Worm (Caenorhabditis elegans): ENCODE measurements around the gene pdhk-2.

DNA sequence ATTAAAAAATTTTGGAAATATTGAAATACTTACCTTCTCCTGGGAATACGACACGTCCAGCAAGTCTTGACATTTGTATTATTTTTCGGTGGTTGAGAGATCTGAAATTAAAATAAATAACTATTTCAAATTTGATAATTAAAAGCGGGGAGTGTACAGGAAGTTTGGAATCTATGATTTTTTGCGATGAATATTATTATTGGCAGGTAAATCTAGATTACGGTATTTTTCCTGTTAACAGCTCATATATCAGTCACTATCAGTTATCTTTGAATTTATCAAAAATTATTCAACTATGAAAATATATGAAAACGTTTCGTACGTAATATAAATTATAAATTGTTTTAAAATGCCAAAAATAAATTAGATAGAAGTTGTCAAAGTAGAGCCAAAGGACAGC is 25.1 kb downstream of the pdhk-2 start, which contains the start of gene B0303.14:
- TF ChIP-seq him-1 (tag; optimal IDR thresholded peaks at IDR 0.05): no peak
- no peak for TF ChIP-seq W03F9.2 (tag; optimal IDR thresholded peaks at IDR 0.05)
- no peak for TF ChIP-seq dao-5 (tag; optimal IDR thresholded peaks at IDR 0.05)
